Fruit fly (Drosophila melanogaster) whole organism, embryonic: ENCODE results near the gene CG13850.

ENCODE experiments used
- Blimp-1 ChIP-seq: fragments of 200-800 bp; sonication (Bioruptor generic); optimal IDR thresholded peaks from 3 replicates; lab custom pipeline; 2018; ENCODE audit warnings: missing biosample characterization, missing genetic modification characterization, mild to moderate bottlenecking, moderate library complexity, missing genetic modification reagents
- CG10209 ChIP-seq: fragments of 200-800 bp; sonication (Bioruptor generic); optimal IDR thresholded peaks from 3 replicates; lab custom pipeline; 2017; ENCODE audit warnings: missing biosample characterization, mild to moderate bottlenecking, missing genetic modification characterization, missing genetic modification reagents
- CG10543 ChIP-seq: fragments of 200-800 bp; sonication (Bioruptor generic); optimal IDR thresholded peaks from 3 replicates; lab custom pipeline; 2017; ENCODE audit warnings: missing biosample characterization, mild to moderate bottlenecking, missing genetic modification characterization, moderate library complexity
- CG10979 ChIP-seq: fragments of 200-800 bp; sonication (Bioruptor generic); optimal IDR thresholded peaks from 2 replicates; lab custom pipeline; 2018; ENCODE audit warnings: missing biosample characterization, mild to moderate bottlenecking, missing genetic modification characterization, moderate library complexity
- CG11723 ChIP-seq: fragments of 200-800 bp; sonication (Bioruptor generic); optimal IDR thresholded peaks from 2 replicates; lab custom pipeline; 2017; ENCODE audit warnings: missing biosample characterization, mild to moderate bottlenecking, missing genetic modification characterization
- CG12219 ChIP-seq: fragments of 200-800 bp; sonication (Bioruptor generic); optimal IDR thresholded peaks from 3 replicates; lab custom pipeline; 2018; ENCODE audit warnings: missing biosample characterization, mild to moderate bottlenecking, missing genetic modification characterization
- CG12236 ChIP-seq: fragments of 200-800 bp; sonication (Bioruptor generic); optimal IDR thresholded peaks from 2 replicates; lab custom pipeline; 2016; ENCODE audit warnings: missing biosample characterization, missing genetic modification characterization
- CG1233 ChIP-seq: fragments of 200-800 bp; sonication (Bioruptor generic); optimal IDR thresholded peaks from 4 replicates; lab custom pipeline; 2018; ENCODE audit warnings: missing biosample characterization, mild to moderate bottlenecking, missing genetic modification characterization
- CG14667 ChIP-seq: fragments of 200-800 bp; sonication (Bioruptor generic); IDR thresholded peaks from 2 replicates; pipeline ENCODE4 v1.3.6; 2022; ENCODE audit warnings: missing biosample characterization, missing genetic modification characterization
- CG16815 ChIP-seq: fragments of 200-800 bp; sonication (Bioruptor generic); optimal IDR thresholded peaks from 3 replicates; lab custom pipeline; 2017; ENCODE audit warnings: missing biosample characterization, mild to moderate bottlenecking, missing genetic modification characterization
- CG16863 ChIP-seq: fragments of 200-800 bp; sonication (Bioruptor generic); optimal IDR thresholded peaks from 3 replicates; lab custom pipeline; 2016; ENCODE audit warnings: missing biosample characterization, missing genetic modification characterization
- CG17912 ChIP-seq: fragments of 200-800 bp; sonication (Bioruptor generic); optimal IDR thresholded peaks from 2 replicates; lab custom pipeline; 2018; ENCODE audit warnings: missing biosample characterization, mild to moderate bottlenecking, missing genetic modification characterization
- CG18619 ChIP-seq: fragments of 200-800 bp; sonication (Bioruptor generic); optimal IDR thresholded peaks from 3 replicates; lab custom pipeline; 2017; ENCODE audit warnings: missing biosample characterization, mild to moderate bottlenecking, missing genetic modification characterization
- CG32532 ChIP-seq: fragments of 200-800 bp; sonication (Bioruptor generic); IDR thresholded peaks from 2 replicates; pipeline ENCODE4 v1.3.6; 2022; ENCODE audit warnings: missing biosample characterization, missing genetic modification characterization
- CG32772 ChIP-seq: fragments of 200-800 bp; sonication (Bioruptor generic); IDR thresholded peaks from 2 replicates; pipeline ENCODE4 v1.3.6; 2022; ENCODE audit warnings: missing biosample characterization, missing genetic modification characterization
- CG33213 ChIP-seq: fragments of 200-800 bp; sonication (Bioruptor generic); optimal IDR thresholded peaks from 3 replicates; lab custom pipeline; 2016; ENCODE audit warnings: missing biosample characterization, missing genetic modification characterization
- CG3407 ChIP-seq: fragments of 200-800 bp; sonication (Bioruptor generic); optimal IDR thresholded peaks from 2 replicates; lab custom pipeline; 2018; ENCODE audit warnings: missing biosample characterization, mild to moderate bottlenecking, missing genetic modification characterization
- CG4360 ChIP-seq: fragments of 200-800 bp; sonication (Bioruptor generic); IDR thresholded peaks from 2 replicates; pipeline ENCODE4 v1.3.6; 2022; ENCODE audit warnings: missing biosample characterization, missing genetic modification characterization
- CG4820 ChIP-seq: fragments of 200-800 bp; sonication (Bioruptor generic); optimal IDR thresholded peaks from 3 replicates; lab custom pipeline; 2016; ENCODE audit warnings: missing biosample characterization, missing genetic modification characterization
- CG6175 ChIP-seq: fragments of 200-800 bp; sonication (Bioruptor generic); IDR thresholded peaks from 3 replicates; pipeline ENCODE4 v1.3.6; 2022; ENCODE audit warnings: missing biosample characterization, missing genetic modification characterization
- CG6813 ChIP-seq: fragments of 200-800 bp; sonication (Bioruptor generic); optimal IDR thresholded peaks from 2 replicates; lab custom pipeline; 2017; ENCODE audit warnings: missing biosample characterization, missing genetic modification characterization, mild to moderate bottlenecking, moderate library complexity, missing genetic modification reagents
- CG8478 ChIP-seq: fragments of >200 bp; optimal IDR thresholded peaks from 2 replicates; lab custom pipeline; 2018
- CG8924 ChIP-seq: fragments of 200-800 bp; optimal IDR thresholded peaks from 3 replicates; lab custom pipeline; 2019; ENCODE audit warnings: missing biosample characterization, mild to moderate bottlenecking, missing genetic modification characterization, moderate library complexity
- Dref ChIP-seq: fragments of 200-800 bp; sonication (Bioruptor generic); IDR thresholded peaks from 2 replicates; pipeline ENCODE4 v1.3.6; 2022; ENCODE audit warnings: missing biosample characterization, missing genetic modification characterization
- HmgZ ChIP-seq: fragments of 200-800 bp; sonication (Bioruptor generic); optimal IDR thresholded peaks from 2 replicates; lab custom pipeline; 2018; ENCODE audit warnings: missing biosample characterization, mild to moderate bottlenecking, missing genetic modification characterization
- Hr39 ChIP-seq: fragments of >200 bp; optimal IDR thresholded peaks from 2 replicates; lab custom pipeline; 2017
- Jarid2 ChIP-seq: fragments of 200-800 bp; sonication (Bioruptor generic); optimal IDR thresholded peaks from 3 replicates; lab custom pipeline; 2017; ENCODE audit warnings: mild to moderate bottlenecking, missing biosample characterization, missing genetic modification reagents, missing genetic modification characterization
- MESR4 ChIP-seq: fragments of 200-800 bp; sonication (Bioruptor generic); optimal IDR thresholded peaks from 2 replicates; lab custom pipeline; 2018; ENCODE audit warnings: missing biosample characterization, mild to moderate bottlenecking, missing genetic modification characterization, moderate library complexity
- Med ChIP-seq: fragments of 200-800 bp; sonication (Bioruptor generic); peaks from one replicate; lab custom pipeline; 2016; ENCODE audit warnings: missing biosample characterization, missing genetic modification characterization, mild to moderate bottlenecking, inconsistent platforms, moderate library complexity
- Ptx1 ChIP-seq: fragments of 200-800 bp; sonication (Bioruptor generic); IDR thresholded peaks from 2 replicates; pipeline ENCODE4 v1.3.6; 2022; ENCODE audit warnings: missing biosample characterization, missing genetic modification characterization
- Tbp ChIP-seq: fragments of >200 bp; optimal IDR thresholded peaks from 2 replicates; lab custom pipeline; 2018; ENCODE audit warnings: missing biosample characterization, missing genetic modification characterization
- Xbp1 ChIP-seq: fragments of 200-800 bp; sonication (Bioruptor generic); optimal IDR thresholded peaks from 3 replicates; lab custom pipeline; 2016; ENCODE audit warnings: missing biosample characterization, mild to moderate bottlenecking, missing genetic modification characterization
- aop ChIP-seq: fragments of 200-800 bp; sonication (Bioruptor generic); IDR thresholded peaks from 2 replicates; pipeline ENCODE4 v1.3.6; 2022; ENCODE audit warnings: missing biosample characterization, missing genetic modification characterization
- az2 ChIP-seq: fragments of 200-800 bp; sonication (Bioruptor generic); optimal IDR thresholded peaks from 3 replicates; lab custom pipeline; 2016; ENCODE audit warnings: missing biosample characterization, missing genetic modification characterization
- bbx ChIP-seq: fragments of 200-800 bp; sonication (Bioruptor generic); IDR thresholded peaks from 2 replicates; pipeline ENCODE4 v1.3.6; 2022; ENCODE audit warnings: missing biosample characterization, missing genetic modification characterization; ENCODE audit not compliant: partially characterized antibody
- bowl ChIP-seq: fragments of 200-800 bp; sonication (Bioruptor generic); IDR thresholded peaks from 2 replicates; pipeline ENCODE4 v1.3.6; 2022; ENCODE audit warnings: missing biosample characterization, missing genetic modification characterization
- cwo ChIP-seq: fragments of 200-800 bp; sonication (Bioruptor generic); optimal IDR thresholded peaks from 3 replicates; lab custom pipeline; 2017; ENCODE audit warnings: missing biosample characterization, missing genetic modification characterization, mild to moderate bottlenecking, moderate library complexity, missing genetic modification reagents
- da ChIP-seq: fragments of 200-800 bp; sonication (Bioruptor generic); optimal IDR thresholded peaks from 2 replicates; lab custom pipeline; 2016; ENCODE audit warnings: missing biosample characterization, missing genetic modification characterization
- fd64A ChIP-seq: fragments of 200-800 bp; sonication (Bioruptor generic); optimal IDR thresholded peaks from 3 replicates; lab custom pipeline; 2018; ENCODE audit warnings: missing biosample characterization, mild to moderate bottlenecking, missing genetic modification characterization
- grau ChIP-seq: fragments of 200-800 bp; optimal IDR thresholded peaks from 3 replicates; lab custom pipeline; 2019; ENCODE audit warnings: missing biosample characterization, mild to moderate bottlenecking, missing genetic modification characterization, moderate library complexity
- grn ChIP-seq: fragments of 200-800 bp; sonication (Bioruptor generic); optimal IDR thresholded peaks from 3 replicates; lab custom pipeline; 2017; ENCODE audit warnings: missing biosample characterization, missing genetic modification characterization
- nau ChIP-seq: fragments of 200-800 bp; sonication (Bioruptor generic); optimal IDR thresholded peaks from 3 replicates; lab custom pipeline; 2017; ENCODE audit warnings: missing biosample characterization, mild to moderate bottlenecking, missing genetic modification characterization, missing genetic modification reagents
- org-1 ChIP-seq: fragments of 200-800 bp; sonication (Bioruptor generic); optimal IDR thresholded peaks from 2 replicates; lab custom pipeline; 2017; ENCODE audit warnings: missing biosample characterization, missing genetic modification characterization
- p53 ChIP-seq: fragments of 200-800 bp; sonication (Bioruptor generic); optimal IDR thresholded peaks from 2 replicates; lab custom pipeline; 2016; ENCODE audit warnings: missing biosample characterization, missing genetic modification characterization
- phol ChIP-seq: fragments of 200-800 bp; sonication (Bioruptor generic); optimal IDR thresholded peaks from 3 replicates; lab custom pipeline; 2018; ENCODE audit warnings: missing biosample characterization, mild to moderate bottlenecking, missing genetic modification characterization, moderate library complexity
- psq ChIP-seq: fragments of 200-800 bp; sonication (Bioruptor generic); optimal IDR thresholded peaks from 2 replicates; lab custom pipeline; 2017; ENCODE audit warnings: missing biosample characterization, missing genetic modification characterization
- row ChIP-seq: fragments of 200-800 bp; sonication (Bioruptor generic); IDR thresholded peaks from 3 replicates; pipeline ENCODE4 v1.3.6; 2022; ENCODE audit warnings: missing biosample characterization, missing genetic modification characterization
- schlank ChIP-seq: fragments of 200-800 bp; sonication (Bioruptor generic); optimal IDR thresholded peaks from 2 replicates; lab custom pipeline; 2018; ENCODE audit warnings: missing biosample characterization, mild to moderate bottlenecking, missing genetic modification characterization
- tna ChIP-seq: fragments of 200-800 bp; sonication (Bioruptor generic); IDR thresholded peaks from 2 replicates; pipeline ENCODE4 v1.3.6; 2022; ENCODE audit warnings: missing biosample characterization, missing genetic modification characterization; ENCODE audit not compliant: partially characterized antibody
- trem ChIP-seq: fragments of 200-800 bp; optimal IDR thresholded peaks from 3 replicates; lab custom pipeline; 2019; ENCODE audit warnings: missing biosample characterization, mild to moderate bottlenecking, missing genetic modification characterization, moderate library complexity
- vfl ChIP-seq: fragments of 200-800 bp; sonication (Bioruptor generic); optimal IDR thresholded peaks from 2 replicates; lab custom pipeline; 2016; ENCODE audit warnings: missing biosample characterization, missing genetic modification characterization
- zf30C ChIP-seq: fragments of 200-800 bp; sonication (Bioruptor generic); optimal IDR thresholded peaks from 3 replicates; lab custom pipeline; 2018; ENCODE audit warnings: missing biosample characterization, mild to moderate bottlenecking, missing genetic modification characterization

CG13850 gene

dm6 chr3R:22368777-22369214 is 41.9 kb downstream of the CG13850 start (continued):
- TF ChIP-seq org-1, result peak; percentile 61
- TF ChIP-seq CG8924, result peak; percentile 67
- no peak for TF ChIP-seq CG33213 (GFP tag; lab: Kevin White, UChicago)
- peak; percentile 34 for TF ChIP-seq CG10979
- TF ChIP-seq p53 (GFP tag; lab: Kevin White, UChicago), result no peak
- TF ChIP-seq trem (tag; lab: Kevin White, UChicago), result no peak
- TF ChIP-seq aop (GFP tag; lab: Robert Waterston, UW), result no peak
- TF ChIP-seq CG18619, result peak; percentile 69
- TF ChIP-seq CG6175 (GFP tag; lab: Robert Waterston, UW), result no peak
- peak; percentile 42; the same call in 1 of the 2 replicates for TF ChIP-seq CG14667
- TF ChIP-seq da, result no peak
- TF ChIP-seq CG3407 (GFP tag; lab: Kevin White, UChicago), result peak; percentile 39
- peak; percentile 37 for TF ChIP-seq HmgZ (tag; lab: Kevin White, UChicago)
- peak; percentile 37 for TF ChIP-seq Jarid2 (GFP tag; lab: Kevin White, UChicago)
- TF ChIP-seq Xbp1 (GFP tag; lab: Kevin White, UChicago), result peak; percentile 56
- no peak for TF ChIP-seq grn (GFP tag; lab: Kevin White, UChicago)
- peak; percentile 47 for TF ChIP-seq CG16815 (GFP tag; lab: Kevin White, UChicago)
- TF ChIP-seq Tbp (GFP tag; lab: Kevin White, UChicago), result no peak
- TF ChIP-seq CG10209 (GFP tag; lab: Kevin White, UChicago), result peak; percentile 64
- peak; percentile 46 for TF ChIP-seq phol (tag; lab: Kevin White, UChicago)
- TF ChIP-seq CG6813 (GFP tag; lab: Kevin White, UChicago), result peak; percentile 6
- no peak for TF ChIP-seq CG12219 (GFP tag; lab: Kevin White, UChicago)
- peak; percentile 23 for TF ChIP-seq schlank
- no peak for TF ChIP-seq CG1233 (GFP tag; lab: Kevin White, UChicago)
- no peak; the same call in 1 of the 2 replicates for TF ChIP-seq CG4360
- TF ChIP-seq row (GFP tag; lab: Robert Waterston, UW), result peak; percentile 95
- TF ChIP-seq CG10543 (GFP tag; lab: Kevin White, UChicago), result peak; percentile 61
- no peak for TF ChIP-seq Dref (GFP tag; lab: Robert Waterston, UW)
- no peak for TF ChIP-seq CG4820 (GFP tag; lab: Kevin White, UChicago)
- peak; percentile 79 for TF ChIP-seq CG32532 (GFP tag; lab: Robert Waterston, UW)
- TF ChIP-seq CG11723 (GFP tag; lab: Kevin White, UChicago), result no peak
- peak; percentile 82 for TF ChIP-seq Ptx1 (GFP tag; lab: Robert Waterston, UW)
- TF ChIP-seq bowl (GFP tag; lab: Robert Waterston, UW), result peak; percentile 45; the same call in 1 of the 2 replicates
- no peak for TF ChIP-seq fd64A (GFP tag; lab: Kevin White, UChicago)
- TF ChIP-seq Hr39, result no peak
- TF ChIP-seq, all 482 proteins: peak for 251

- TF ChIP-seq CG32772 (no peak), MESR4 (no peak), bbx (GFP tag; lab: Robert Waterston, UW) (peak; percentile 59; the same call in 1 of the 2 replicates), CG12236 (GFP tag; lab: Kevin White, UChicago) (no peak), tna (GFP tag; lab: Robert Waterston, UW) (peak; percentile 65; the same call in 1 of the 2 replicates), nau (no peak), psq (GFP tag; lab: Kevin White, UChicago) (no peak), az2 (GFP tag; lab: Kevin White, UChicago) (no peak), grau (tag; lab: Kevin White, UChicago) (no peak), zf30C (GFP tag; lab: Kevin White, UChicago) (no peak), vfl (no peak), CG17912 (peak; percentile 6), CG16863 (no peak), Med (GFP tag; lab: Kevin White, UChicago) (peak; percentile 65), Blimp-1 (GFP tag; lab: Kevin White, UChicago) (peak; percentile 96), cwo (GFP tag; lab: Kevin White, UChicago) (peak; percentile 74), CG8478 (lab: Kevin White, UChicago) (peak; percentile 82)
Measured at dm6 chr3R:22368077-22368776, 42.5 kb downstream of the CG13850 start.
